Fruit fly (Drosophila melanogaster) whole organism, prepupa: ENCODE results near the gene CG18788.

Experiments used
- CG6792 ChIP-seq: fragments of 200-800 bp; sonication (Bioruptor generic); optimal IDR thresholded peaks from 3 replicates; lab custom pipeline; 2016; ENCODE audit warnings: missing biosample characterization, missing genetic modification characterization
- CG8319 ChIP-seq: fragments of 200-800 bp; sonication (Bioruptor generic); optimal IDR thresholded peaks from 3 replicates; lab custom pipeline; 2016; ENCODE audit warnings: missing biosample characterization, missing genetic modification characterization
- Eip75B ChIP-seq: fragments of 200-800 bp; sonication (Bioruptor generic); optimal IDR thresholded peaks from 3 replicates; lab custom pipeline; 2016; ENCODE audit warnings: missing biosample characterization, missing genetic modification characterization
- fkh ChIP-seq: fragments of 200-800 bp; sonication (Bioruptor generic); optimal IDR thresholded peaks from 3 replicates; lab custom pipeline; 2017; ENCODE audit warnings: missing biosample characterization, mild to moderate bottlenecking, missing genetic modification characterization, moderate library complexity
- vri ChIP-seq: fragments of 200-800 bp; sonication (Bioruptor generic); optimal IDR thresholded peaks from 3 replicates; lab custom pipeline; 2016; ENCODE audit warnings: missing biosample characterization, mild to moderate bottlenecking, missing genetic modification characterization

- no peak for TF ChIP-seq fkh (GFP tag; lab: Kevin White, UChicago)
- no peak for TF ChIP-seq CG8319 (GFP tag; lab: Kevin White, UChicago)
- peak; percentile 34 for TF ChIP-seq Eip75B (GFP tag; lab: Kevin White, UChicago)
- TF ChIP-seq CG6792 (GFP tag; lab: Kevin White, UChicago): peak; percentile 10
- no peak for TF ChIP-seq vri (GFP tag; lab: Kevin White, UChicago)
Observed at dm6 chr2L:12075850-12076249, 41.9 kb downstream of the CG18788 start, which contains the start of gene CG14947.
